Fruit fly (Drosophila melanogaster): ENCODE results near the gene swm.

dm6 chr2L:19455723-19456122 is 37.3 kb upstream of the swm start:
- no peak for TF ChIP-seq Asciz (GFP tag; optimal IDR thresholded peaks at IDR 0.05)
- no peak for TF ChIP-seq Stat92E (GFP tag; optimal IDR thresholded peaks at IDR 0.05)
- no peak for TF ChIP-seq CG33557 (GFP tag; optimal IDR thresholded peaks at IDR 0.05)
- TF ChIP-seq Antp (GFP tag; optimal IDR thresholded peaks at IDR 0.05): no peak
- no peak for TF ChIP-seq CG2889 (GFP tag; IDR thresholded peaks at IDR 0.05)
- no peak for TF ChIP-seq CG12236 (GFP tag; optimal IDR thresholded peaks at IDR 0.05)
- TF ChIP-seq CG3995 (GFP tag; optimal IDR thresholded peaks at IDR 0.05): no peak
- TF ChIP-seq trem (tag; optimal IDR thresholded peaks at IDR 0.05): no peak
- TF ChIP-seq cg (GFP tag; optimal IDR thresholded peaks at IDR 0.05): no peak

Measured in whole organism, embryonic.